Worm (Caenorhabditis elegans): Measurements from ENCODE around the gene srx-97.

srx-97 gene

DNA sequence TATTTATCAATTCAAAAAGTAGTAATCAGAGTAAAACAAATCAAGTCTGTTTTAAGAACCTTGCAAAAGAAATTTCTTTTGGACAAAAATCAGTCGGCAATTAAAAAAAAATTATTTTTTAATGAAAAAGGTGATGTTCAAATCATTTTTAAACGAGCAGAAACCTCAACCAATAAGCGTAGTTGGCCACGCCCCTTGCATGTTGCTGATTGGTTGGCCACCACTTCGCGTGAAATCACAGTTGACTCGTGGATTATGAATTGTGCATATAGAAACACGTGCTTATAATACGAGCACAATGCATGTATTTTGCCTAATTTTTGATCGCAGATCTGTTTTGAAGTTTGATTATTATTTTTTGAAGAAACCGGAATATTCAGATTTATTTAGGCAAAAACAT, 4.0 kb downstream of the srx-97 start:
- TF ChIP-seq flt-1 (GFP tag; IDR thresholded peaks at IDR 0.05) (no peak), ref-1 (GFP tag; conservative IDR thresholded peaks at IDR 0.05) (no peak)

DNA sequence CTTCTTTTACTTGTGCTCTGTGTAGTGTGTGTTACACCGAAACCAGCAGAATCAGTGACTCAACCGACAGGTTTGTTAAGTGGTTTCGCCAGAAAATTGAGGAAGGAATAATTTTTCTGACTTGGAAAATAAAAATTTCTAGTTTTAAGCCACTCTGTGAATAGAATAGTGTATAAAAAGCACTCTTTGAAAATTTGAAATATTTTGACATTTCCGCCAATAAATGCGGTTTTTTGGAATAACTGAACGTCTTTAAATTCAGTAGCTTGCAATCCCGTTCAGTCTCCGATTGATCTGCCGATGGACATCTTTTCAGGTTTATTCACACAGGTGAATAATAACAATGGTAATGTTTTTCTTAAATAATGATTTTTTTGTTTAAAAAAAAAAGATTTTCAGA, 4.7 kb downstream of the srx-97 start, which contains the start of gene F19B10.3:
Gene F19B10.3, plus strand, starts transcription at position 301 of the 400 bp plus-strand sequence.
- TF ChIP-seq tab-1 (GFP tag; IDR thresholded peaks at IDR 0.05) (no peak), ztf-29 (GFP tag; IDR thresholded peaks at IDR 0.05) (no peak), ztf-23 (GFP tag; IDR thresholded peaks at IDR 0.05) (no peak), flt-1 (GFP tag; IDR thresholded peaks at IDR 0.05) (no peak), ref-1 (GFP tag; conservative IDR thresholded peaks at IDR 0.05) (no peak), klf-2 (GFP tag; conservative IDR thresholded peaks at IDR 0.05) (no peak), med-1 (GFP tag; optimal IDR thresholded peaks at IDR 0.05; ENCODE audit: insufficient read depth) (no peak), T22C8.4 (GFP tag; IDR thresholded peaks at IDR 0.05) (no peak)

DNA sequence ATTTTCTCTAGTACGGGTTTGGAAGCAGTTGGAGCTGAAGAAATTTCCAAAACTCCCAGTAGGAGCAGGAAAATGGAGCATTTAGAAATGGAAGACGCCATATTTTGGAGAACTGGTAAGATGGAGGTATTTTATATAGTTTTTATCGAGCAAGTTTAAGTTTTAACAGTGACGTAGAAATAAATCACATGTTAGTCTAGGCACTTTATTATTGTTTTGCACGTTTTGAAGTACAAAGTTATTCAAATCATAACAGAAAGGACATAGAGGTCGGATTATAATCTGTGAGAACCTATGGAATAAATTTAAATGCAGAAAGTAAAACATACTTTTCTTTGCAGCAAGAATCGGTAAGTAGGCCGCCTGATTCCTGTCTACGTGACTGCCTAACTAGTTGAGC, 5.4 kb downstream of the srx-97 start, which contains the start of gene F19B10.6:
Gene F19B10.6, minus strand, starts transcription at position 101 of the 400 bp plus-strand sequence.
- TF ChIP-seq med-1 (GFP tag; optimal IDR thresholded peaks at IDR 0.05; ENCODE audit: insufficient read depth) (no peak), T22C8.4 (GFP tag; IDR thresholded peaks at IDR 0.05) (no peak), ztf-23 (GFP tag; IDR thresholded peaks at IDR 0.05) (no peak), ztf-29 (GFP tag; IDR thresholded peaks at IDR 0.05) (no peak), ref-1 (GFP tag; conservative IDR thresholded peaks at IDR 0.05) (no peak), tab-1 (GFP tag; IDR thresholded peaks at IDR 0.05) (no peak), flt-1 (GFP tag; IDR thresholded peaks at IDR 0.05) (no peak), klf-2 (GFP tag; conservative IDR thresholded peaks at IDR 0.05) (no peak), cog-1 (tag; optimal IDR thresholded peaks at IDR 0.05) (no peak)

DNA sequence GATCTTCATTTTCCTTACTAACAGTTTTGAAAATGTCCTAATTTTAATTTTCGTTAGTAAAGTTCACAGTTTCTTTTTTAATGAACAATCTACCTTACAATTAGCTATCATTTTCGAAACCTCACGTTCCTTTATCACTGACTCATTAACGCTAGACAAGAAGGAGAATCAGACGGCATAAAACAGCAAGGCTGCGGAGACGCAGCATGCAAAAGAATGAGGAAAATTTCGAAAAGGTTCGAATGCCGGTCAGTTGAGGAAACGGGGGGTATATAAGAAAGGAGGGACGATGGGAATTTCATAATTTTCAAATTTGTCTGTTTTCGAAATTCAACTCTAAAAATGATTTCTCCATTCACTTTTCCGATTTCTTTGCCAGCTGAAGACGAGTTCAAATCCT, 7.3 kb downstream of the srx-97 start, which contains the start of gene F19B10.13:
Gene F19B10.13, plus strand, starts transcription at position 343 of the 400 bp plus-strand sequence.
- no peak for TF ChIP-seq ztf-29 (GFP tag; IDR thresholded peaks at IDR 0.05)
- no peak for TF ChIP-seq med-1 (GFP tag; optimal IDR thresholded peaks at IDR 0.05; ENCODE audit: insufficient read depth)
- TF ChIP-seq klf-2 (GFP tag; conservative IDR thresholded peaks at IDR 0.05), result no peak
- no peak for TF ChIP-seq ref-1 (GFP tag; conservative IDR thresholded peaks at IDR 0.05)
- no peak for TF ChIP-seq ztf-23 (GFP tag; IDR thresholded peaks at IDR 0.05)
- no peak for TF ChIP-seq flt-1 (GFP tag; IDR thresholded peaks at IDR 0.05)
- no peak for TF ChIP-seq tab-1 (GFP tag; IDR thresholded peaks at IDR 0.05)
- TF ChIP-seq T22C8.4 (GFP tag; IDR thresholded peaks at IDR 0.05), result no peak

DNA sequence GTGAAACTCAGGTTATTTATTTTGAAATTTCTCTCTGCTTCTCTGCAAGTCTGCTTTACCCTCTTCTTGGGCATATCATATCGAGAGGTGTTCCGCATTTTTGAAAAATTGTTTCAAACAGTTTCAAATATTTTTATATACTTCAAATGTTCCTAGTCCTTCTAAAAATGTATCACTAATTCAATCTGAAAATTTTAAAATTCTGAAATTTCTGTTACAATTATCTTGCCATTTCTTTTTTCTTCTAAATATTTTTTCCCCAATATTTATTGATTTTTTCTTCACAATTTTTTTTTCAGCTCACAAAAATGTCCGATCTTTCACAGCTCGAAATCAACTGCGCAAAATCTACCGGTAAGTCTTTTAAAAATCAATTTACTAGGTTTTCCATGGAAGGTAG, 9.4 kb downstream of the srx-97 start, which contains the start of gene F19B10.4:
Gene F19B10.4, plus strand, starts transcription at position 301 of the 400 bp plus-strand sequence.
- no peak for TF ChIP-seq tab-1 (GFP tag; IDR thresholded peaks at IDR 0.05)
- no peak for TF ChIP-seq cog-1 (tag; optimal IDR thresholded peaks at IDR 0.05)
- no peak for TF ChIP-seq ztf-23 (GFP tag; IDR thresholded peaks at IDR 0.05)
- no peak for TF ChIP-seq ref-1 (GFP tag; conservative IDR thresholded peaks at IDR 0.05)
- TF ChIP-seq ztf-29 (GFP tag; IDR thresholded peaks at IDR 0.05), result no peak
- no peak for TF ChIP-seq med-1 (GFP tag; optimal IDR thresholded peaks at IDR 0.05; ENCODE audit: insufficient read depth)
- no peak for TF ChIP-seq flt-1 (GFP tag; IDR thresholded peaks at IDR 0.05)

DNA sequence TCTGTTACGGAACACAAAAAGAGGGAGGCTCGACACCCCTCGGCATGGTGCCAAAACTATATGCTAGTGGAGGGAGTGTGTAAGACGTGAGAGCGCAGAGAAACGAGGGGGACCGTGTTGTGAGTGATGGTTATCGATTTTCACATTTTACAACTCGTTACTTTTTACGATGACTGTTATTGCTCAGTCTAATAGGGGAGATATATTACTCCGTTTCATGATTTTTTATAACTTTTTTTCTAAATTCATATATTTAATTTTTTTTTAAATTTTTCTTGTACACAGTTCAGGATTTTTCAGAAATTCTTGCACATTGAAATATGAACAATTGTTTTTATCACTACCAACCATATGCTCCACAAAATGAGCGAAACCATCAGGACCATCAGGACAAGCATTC, 13.8 kb downstream of the srx-97 start, which contains the start of gene F19B10.5:
Gene F19B10.5, plus strand, starts transcription at position 301 of the 400 bp plus-strand sequence.
- TF ChIP-seq klf-2 (GFP tag; conservative IDR thresholded peaks at IDR 0.05) (no peak), ztf-29 (GFP tag; IDR thresholded peaks at IDR 0.05) (no peak), tab-1 (GFP tag; IDR thresholded peaks at IDR 0.05) (no peak), ztf-23 (GFP tag; IDR thresholded peaks at IDR 0.05) (no peak), T22C8.4 (GFP tag; IDR thresholded peaks at IDR 0.05) (no peak), ref-1 (GFP tag; conservative IDR thresholded peaks at IDR 0.05) (no peak), med-1 (GFP tag; optimal IDR thresholded peaks at IDR 0.05; ENCODE audit: insufficient read depth) (no peak), flt-1 (GFP tag; IDR thresholded peaks at IDR 0.05) (no peak), cog-1 (tag; optimal IDR thresholded peaks at IDR 0.05) (no peak)

DNA sequence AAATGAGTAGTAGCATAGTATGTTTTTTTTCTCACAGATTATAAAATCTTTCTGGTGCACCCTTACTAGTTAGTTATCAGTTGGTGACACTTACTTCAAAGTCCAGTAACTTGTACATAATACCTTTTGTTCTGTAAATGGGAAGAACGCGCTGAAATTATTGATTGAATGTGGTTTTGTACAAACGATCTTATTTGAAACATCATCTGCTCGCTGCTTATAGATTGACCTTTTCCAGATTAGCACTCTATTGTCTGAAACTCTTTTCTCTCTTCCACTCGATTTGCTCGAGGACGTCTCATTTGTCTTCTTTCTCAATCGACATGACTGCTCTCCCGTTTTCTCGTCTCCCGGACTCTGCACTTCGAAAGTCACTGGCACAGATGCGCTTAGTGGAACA, 22.1 kb downstream of the srx-97 start, which contains the start of gene fbxb-33:
Gene fbxb-33, plus strand, starts transcription at position 301 of the 400 bp plus-strand sequence.
- TF ChIP-seq ztf-29 (GFP tag; IDR thresholded peaks at IDR 0.05) (no peak), med-1 (GFP tag; optimal IDR thresholded peaks at IDR 0.05; ENCODE audit: insufficient read depth) (no peak), ztf-23 (GFP tag; IDR thresholded peaks at IDR 0.05) (no peak), ref-1 (GFP tag; conservative IDR thresholded peaks at IDR 0.05) (no peak), flt-1 (GFP tag; IDR thresholded peaks at IDR 0.05) (no peak), T22C8.4 (GFP tag; IDR thresholded peaks at IDR 0.05) (no peak), klf-2 (GFP tag; conservative IDR thresholded peaks at IDR 0.05) (no peak), cog-1 (tag; optimal IDR thresholded peaks at IDR 0.05) (no peak), tab-1 (GFP tag; IDR thresholded peaks at IDR 0.05) (no peak)

DNA sequence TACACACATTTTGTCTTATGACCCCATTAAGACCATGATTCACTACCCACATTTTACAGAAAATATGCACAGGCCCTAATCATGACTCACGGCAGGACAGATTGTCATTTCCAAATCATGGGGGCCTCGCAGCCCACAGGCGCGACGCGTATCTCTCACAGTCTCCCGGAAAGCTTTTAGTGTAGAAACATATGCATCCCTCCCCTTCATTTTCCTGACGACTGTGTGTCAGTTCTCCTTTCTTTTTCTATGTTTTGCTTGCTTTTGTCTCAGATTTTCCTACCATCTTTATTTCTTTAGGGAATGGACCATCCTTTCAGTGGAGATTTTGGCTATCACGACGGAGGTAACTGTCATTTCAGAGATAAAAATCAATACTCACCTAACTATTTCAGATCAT, 28.0 kb downstream of the srx-97 start, which contains the start of gene M151.1:
Gene M151.1, plus strand, starts transcription at position 301 of the 400 bp plus-strand sequence.
- no peak for TF ChIP-seq tab-1 (GFP tag; IDR thresholded peaks at IDR 0.05)
- no peak for TF ChIP-seq ztf-23 (GFP tag; IDR thresholded peaks at IDR 0.05)
- TF ChIP-seq med-1 (GFP tag; optimal IDR thresholded peaks at IDR 0.05; ENCODE audit: insufficient read depth), result no peak
- TF ChIP-seq flt-1 (GFP tag; IDR thresholded peaks at IDR 0.05), result no peak
- TF ChIP-seq T22C8.4 (GFP tag; IDR thresholded peaks at IDR 0.05), result no peak
- TF ChIP-seq ref-1 (GFP tag; conservative IDR thresholded peaks at IDR 0.05), result no peak
- TF ChIP-seq ztf-29 (GFP tag; IDR thresholded peaks at IDR 0.05), result no peak
- no peak for TF ChIP-seq cog-1 (tag; optimal IDR thresholded peaks at IDR 0.05)
- TF ChIP-seq klf-2 (GFP tag; conservative IDR thresholded peaks at IDR 0.05), result no peak

DNA sequence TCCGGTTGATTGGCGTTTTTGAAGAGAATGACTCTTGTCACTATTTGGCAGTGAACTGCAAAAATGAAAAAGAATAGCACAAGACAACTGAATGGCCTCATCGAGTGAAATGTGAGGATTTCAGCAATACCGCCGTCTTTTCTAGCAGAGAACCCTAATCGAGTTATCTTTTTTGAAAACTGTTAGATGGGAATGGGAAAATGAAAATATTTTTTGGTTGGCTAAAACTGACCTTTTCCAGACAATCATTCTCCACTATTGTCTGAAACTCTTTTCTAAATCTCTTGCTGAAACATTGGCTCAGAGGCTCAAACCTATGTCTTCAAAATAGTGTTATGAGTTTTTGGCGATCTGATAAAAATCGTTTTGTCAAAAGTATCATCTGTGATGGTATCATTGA, 29.0 kb downstream of the srx-97 start, which contains the start of gene M151.10:
Gene M151.10, minus strand, starts transcription at position 101 of the 400 bp plus-strand sequence.
- TF ChIP-seq ztf-29 (GFP tag; IDR thresholded peaks at IDR 0.05), result no peak

DNA sequence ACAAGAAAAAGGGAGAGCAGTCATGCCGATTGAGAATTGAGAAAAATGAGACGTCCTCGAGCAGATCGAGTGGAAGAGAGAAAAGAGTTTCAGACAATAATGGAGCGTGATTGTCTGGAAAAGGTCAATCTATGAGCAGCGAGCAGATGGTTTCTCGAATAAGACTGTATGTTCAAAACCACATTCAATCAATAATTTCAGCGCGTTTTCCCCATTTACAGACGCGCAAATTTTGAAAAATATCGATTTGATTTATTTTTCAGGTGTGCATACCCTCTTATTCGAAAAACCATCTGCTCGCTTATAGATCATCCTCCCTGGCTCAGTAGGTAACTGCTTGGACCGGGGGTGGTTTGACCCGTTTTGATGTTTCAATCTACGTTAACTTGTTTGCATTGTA, 30.0 kb downstream of the srx-97 start, which contains the start of gene fbxb-31:
Gene fbxb-31, minus strand, starts transcription at position 101 of the 400 bp plus-strand sequence.
- TF ChIP-seq ref-1 (GFP tag; conservative IDR thresholded peaks at IDR 0.05) (no peak), med-1 (GFP tag; optimal IDR thresholded peaks at IDR 0.05; ENCODE audit: insufficient read depth) (no peak), flt-1 (GFP tag; IDR thresholded peaks at IDR 0.05) (no peak), klf-2 (GFP tag; conservative IDR thresholded peaks at IDR 0.05) (no peak), ztf-29 (GFP tag; IDR thresholded peaks at IDR 0.05) (no peak), tab-1 (GFP tag; IDR thresholded peaks at IDR 0.05) (no peak), cog-1 (tag; optimal IDR thresholded peaks at IDR 0.05) (no peak), T22C8.4 (GFP tag; IDR thresholded peaks at IDR 0.05) (no peak), ztf-23 (GFP tag; IDR thresholded peaks at IDR 0.05) (no peak)
